Fruit fly (Drosophila melanogaster): ENCODE measurements around the gene CG12091.

The CG12091 gene

DNA sequence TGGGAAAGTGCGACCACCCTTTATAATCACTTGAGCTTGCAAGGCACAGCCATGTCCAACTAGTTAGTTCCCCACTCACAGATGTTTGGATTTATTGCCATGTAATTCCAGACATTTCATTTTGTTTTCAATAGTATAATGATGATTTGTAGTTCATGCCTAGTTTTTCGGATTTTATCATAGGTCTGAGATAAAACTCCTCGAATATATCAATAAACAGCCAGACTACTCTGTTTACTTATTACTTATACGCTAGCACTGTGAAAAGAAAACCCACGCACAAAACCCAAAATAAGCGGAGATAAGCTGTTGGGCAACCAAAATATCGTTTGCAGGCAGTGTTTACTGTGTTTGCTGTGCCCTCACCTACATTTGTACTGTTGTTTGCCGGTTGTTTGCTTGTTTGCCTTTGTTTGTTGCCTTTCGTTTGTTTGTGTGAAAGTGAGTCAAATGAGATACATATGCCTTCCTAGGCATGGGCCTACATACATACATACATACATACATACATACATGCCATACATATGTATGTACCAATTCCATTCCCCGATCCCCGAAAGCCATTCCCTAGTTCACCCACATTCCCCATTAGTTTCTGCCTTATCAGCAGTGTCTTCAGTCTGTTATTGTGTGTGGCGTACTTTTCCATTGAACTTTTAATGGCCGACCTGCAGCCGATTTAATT lies 42.7 kb upstream of the CG12091 start (continued):
- peak; percentile 93 for TF ChIP-seq CG6813 (GFP tag; optimal IDR thresholded peaks at IDR 0.05)
- no peak for TF ChIP-seq hbn (GFP tag; IDR thresholded peaks at IDR 0.05; ENCODE audit: partially characterized antibody)
- TF ChIP-seq Hr78 (GFP tag; optimal IDR thresholded peaks at IDR 0.05), result peak in 1 of 2 experiments; percentile 96
- TF ChIP-seq hkb (optimal IDR thresholded peaks at IDR 0.05), result no peak
- peak; percentile 65 for TF ChIP-seq hkb (GFP tag; IDR thresholded peaks at IDR 0.05)
- TF ChIP-seq cwo (GFP tag; optimal IDR thresholded peaks at IDR 0.05), result peak; percentile 25
- TF ChIP-seq Dll (GFP tag; IDR thresholded peaks at IDR 0.05; ENCODE audit: partially characterized antibody), result no peak
- TF ChIP-seq CG12236 (GFP tag; optimal IDR thresholded peaks at IDR 0.05), result peak; percentile 48
- peak; percentile 92 for TF ChIP-seq CG2202 (tag; optimal IDR thresholded peaks at IDR 0.05)
- TF ChIP-seq Hand (GFP tag; optimal IDR thresholded peaks at IDR 0.05), result peak; percentile 40
- TF ChIP-seq Dbx (GFP tag; IDR thresholded peaks at IDR 0.05), result no peak
- TF ChIP-seq fu2 (GFP tag; optimal IDR thresholded peaks at IDR 0.05), result no peak
- peak; percentile 39; the same call in 1 of the 2 replicates for TF ChIP-seq sob (GFP tag; IDR thresholded peaks at IDR 0.05)
- no peak for TF ChIP-seq CG7963 (GFP tag; IDR thresholded peaks at IDR 0.05; ENCODE audit: partially characterized antibody)
- TF ChIP-seq Usf (GFP tag; optimal IDR thresholded peaks at IDR 0.05), result peak; percentile 41
- 0 out of 2 replicates have a peak, but pooled peaks have one; percentile 48 for TF ChIP-seq E2f1 (GFP tag; IDR thresholded peaks at IDR 0.05)
- TF ChIP-seq Blimp-1 (GFP tag; optimal IDR thresholded peaks at IDR 0.05), result peak; percentile 92
- TF ChIP-seq Fer2 (tag; optimal IDR thresholded peaks at IDR 0.05), result no peak
- TF ChIP-seq amos (GFP tag; IDR thresholded peaks at IDR 0.05; ENCODE audit: partially characterized antibody), result no peak
- peak; percentile 63; the same call in 1 of the 2 replicates for TF ChIP-seq Awh (GFP tag; IDR thresholded peaks at IDR 0.05)
- TF ChIP-seq prd (optimal IDR thresholded peaks at IDR 0.05), result no peak
- TF ChIP-seq prd (GFP tag; IDR thresholded peaks at IDR 0.05), result peak; percentile 50; the same call in 1 of the 3 replicates
- peak; percentile 65 for TF ChIP-seq row (GFP tag; IDR thresholded peaks at IDR 0.05)
- TF ChIP-seq dysf (GFP tag; IDR thresholded peaks at IDR 0.05), result no peak; the same call in 1 of the 3 replicates
- TF ChIP-seq crol (GFP tag; IDR thresholded peaks at IDR 0.05), result peak; percentile 90
- peak; percentile 43 for TF ChIP-seq Hsf (GFP tag; optimal IDR thresholded peaks at IDR 0.05)
- TF ChIP-seq CG33213 (GFP tag; optimal IDR thresholded peaks at IDR 0.05), result peak; percentile 61
- no peak for TF ChIP-seq inv (GFP tag; IDR thresholded peaks at IDR 0.05; ENCODE audit: partially characterized antibody)
- no peak for TF ChIP-seq Doc3 (GFP tag; IDR thresholded peaks at IDR 0.05; ENCODE audit: partially characterized antibody)
- TF ChIP-seq Dad (GFP tag; optimal IDR thresholded peaks at IDR 0.05), result no peak
- TF ChIP-seq Eip74EF (GFP tag; optimal IDR thresholded peaks at IDR 0.05), result peak in 1 of 2 experiments; percentile 32
- peak; percentile 74 for TF ChIP-seq CG5180 (GFP tag; optimal IDR thresholded peaks at IDR 0.05)
- no peak for TF ChIP-seq Mad (GFP tag; optimal IDR thresholded peaks at IDR 0.05)
- no peak for TF ChIP-seq cad (GFP tag; optimal IDR thresholded peaks at IDR 0.05)
- TF ChIP-seq ab (GFP tag; optimal IDR thresholded peaks at IDR 0.05), result no peak
- 0 out of 2 replicates have a peak, but pooled peaks have one; percentile 11 for TF ChIP-seq CG6272 (GFP tag; IDR thresholded peaks at IDR 0.05)
- peak; percentile 60 for TF ChIP-seq CG17385 (GFP tag; optimal IDR thresholded peaks at IDR 0.05)
- TF ChIP-seq psq (GFP tag; optimal IDR thresholded peaks at IDR 0.05), result peak; percentile 55
- TF ChIP-seq CG34422 (GFP tag; IDR thresholded peaks at IDR 0.05), result no peak
- TF ChIP-seq odd (GFP tag; optimal IDR thresholded peaks at IDR 0.05), result peak; percentile 76
- TF ChIP-seq CG2120 (GFP tag; optimal IDR thresholded peaks at IDR 0.05), result peak; percentile 54
- no peak for TF ChIP-seq dan (GFP tag; IDR thresholded peaks at IDR 0.05)
- 0 out of 2 replicates have a peak, but pooled peaks have one; percentile 40 for TF ChIP-seq sens-2 (GFP tag; IDR thresholded peaks at IDR 0.05)
- TF ChIP-seq tll (GFP tag; optimal IDR thresholded peaks at IDR 0.05), result peak in 1 of 2 experiments; percentile 87
- TF ChIP-seq CG11247 (GFP tag; IDR thresholded peaks at IDR 0.05), result no peak
- peak; percentile 68 for TF ChIP-seq onecut (GFP tag; IDR thresholded peaks at IDR 0.05)
- no peak for TF ChIP-seq CG16813 (GFP tag; IDR thresholded peaks at IDR 0.05; ENCODE audit: partially characterized antibody)
- TF ChIP-seq CG14014 (GFP tag; IDR thresholded peaks at IDR 0.05), result 0 out of 2 replicates have a peak, but pooled peaks have one; percentile 13
